Worm (Caenorhabditis elegans): ENCODE results near the gene T26H8.5.

The T26H8.5 gene

DNA sequence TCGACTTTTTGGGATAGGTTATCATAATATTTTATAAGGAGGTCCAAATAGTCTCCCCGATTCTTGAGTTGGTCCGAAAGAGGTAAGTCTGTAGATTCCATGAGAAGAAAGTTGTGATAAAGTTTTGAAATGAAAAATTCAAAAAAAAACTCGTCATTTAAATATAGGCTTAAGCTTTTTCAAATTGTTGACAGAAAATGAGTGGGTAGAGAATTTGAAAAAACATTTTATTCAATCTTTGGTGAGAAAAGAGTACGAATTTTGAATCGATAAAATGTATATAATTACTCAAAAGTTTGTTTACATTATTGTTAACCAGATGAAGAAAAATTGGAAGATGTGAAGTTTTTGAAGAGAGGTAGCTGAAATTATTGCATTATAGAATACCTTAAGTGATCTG lies at the start of gene T26H8.5:
T26H8.5 (minus strand) TSS at position 101 of the 400 bp plus-strand sequence.
- TF ChIP-seq unc-62 (GFP tag; optimal IDR thresholded peaks at IDR 0.05) (no peak), ceh-39 (tag; optimal IDR thresholded peaks at IDR 0.05) (no peak), elt-3 (tag; optimal IDR thresholded peaks at IDR 0.05) (no peak), pha-4 (tag; optimal IDR thresholded peaks at IDR 0.05) (no peak), ces-1 (GFP tag; optimal IDR thresholded peaks at IDR 0.05) (no peak), drap-1 (GFP tag; optimal IDR thresholded peaks at IDR 0.05) (no peak), nhr-28 (tag; optimal IDR thresholded peaks at IDR 0.05) (no peak), cnd-1 (tag; optimal IDR thresholded peaks at IDR 0.05) (no peak), unc-120 (tag; optimal IDR thresholded peaks at IDR 0.05; ENCODE audit: poor library complexity, severe bottlenecking) (no peak), ceh-43 (GFP tag; optimal IDR thresholded peaks at IDR 0.05) (no peak), zip-8 (tag; optimal IDR thresholded peaks at IDR 0.05) (no peak), mep-1 (tag; optimal IDR thresholded peaks at IDR 0.05) (no peak), snpc-4 (tag; optimal IDR thresholded peaks at IDR 0.05) (no peak), nhr-237 (tag; optimal IDR thresholded peaks at IDR 0.05) (no peak), sem-2 (GFP tag; optimal IDR thresholded peaks at IDR 0.05) (no peak), ham-2 (GFP tag; optimal IDR thresholded peaks at IDR 0.05) (no peak), flh-1 (GFP tag; optimal IDR thresholded peaks at IDR 0.05) (no peak)

ce11 chrV:15354648-15355047 lies 49.2 kb upstream of the T26H8.5 start, which contains the start of gene C29F3.7:
C29F3.7 (plus strand) TSS chrV:15354901.
- no peak for TF ChIP-seq unc-62 (GFP tag; optimal IDR thresholded peaks at IDR 0.05)
- no peak for TF ChIP-seq bed-3 (GFP tag; optimal IDR thresholded peaks at IDR 0.05)
- no peak for TF ChIP-seq drap-1 (GFP tag; optimal IDR thresholded peaks at IDR 0.05)
- no peak for TF ChIP-seq mep-1 (tag; optimal IDR thresholded peaks at IDR 0.05)
- no peak for TF ChIP-seq mab-5 (tag; optimal IDR thresholded peaks at IDR 0.05)
- no peak for TF ChIP-seq lin-13 (tag; optimal IDR thresholded peaks at IDR 0.05)
- TF ChIP-seq elt-1 (tag; optimal IDR thresholded peaks at IDR 0.05; ENCODE audit: borderline replicate concordance, insufficient read depth), result no peak
- no peak for TF ChIP-seq zip-8 (tag; optimal IDR thresholded peaks at IDR 0.05)
- no peak for TF ChIP-seq nhr-12 (tag; optimal IDR thresholded peaks at IDR 0.05)
- TF ChIP-seq hlh-1 (tag; optimal IDR thresholded peaks at IDR 0.05), result no peak
- no peak for TF ChIP-seq nhr-237 (tag; optimal IDR thresholded peaks at IDR 0.05)

ce11 chrV:15352376-15352775 lies 47.0 kb upstream of the T26H8.5 start, which contains the start of gene srx-58:
srx-58 (plus strand) TSS chrV:15352676.
- TF ChIP-seq cnd-1 (tag; optimal IDR thresholded peaks at IDR 0.05), result no peak
- TF ChIP-seq nhr-76 (tag; optimal IDR thresholded peaks at IDR 0.05), result no peak
- no peak for TF ChIP-seq bed-3 (GFP tag; optimal IDR thresholded peaks at IDR 0.05)
- no peak for TF ChIP-seq sptf-1 (tag; optimal IDR thresholded peaks at IDR 0.05)
- no peak for TF ChIP-seq unc-39 (tag; optimal IDR thresholded peaks at IDR 0.05)
- TF ChIP-seq M03D4.4 (tag; optimal IDR thresholded peaks at IDR 0.05), result no peak
- no peak for TF ChIP-seq ceh-83 (GFP tag; optimal IDR thresholded peaks at IDR 0.05)
- no peak for TF ChIP-seq blmp-1 (tag; optimal IDR thresholded peaks at IDR 0.05)

DNA sequence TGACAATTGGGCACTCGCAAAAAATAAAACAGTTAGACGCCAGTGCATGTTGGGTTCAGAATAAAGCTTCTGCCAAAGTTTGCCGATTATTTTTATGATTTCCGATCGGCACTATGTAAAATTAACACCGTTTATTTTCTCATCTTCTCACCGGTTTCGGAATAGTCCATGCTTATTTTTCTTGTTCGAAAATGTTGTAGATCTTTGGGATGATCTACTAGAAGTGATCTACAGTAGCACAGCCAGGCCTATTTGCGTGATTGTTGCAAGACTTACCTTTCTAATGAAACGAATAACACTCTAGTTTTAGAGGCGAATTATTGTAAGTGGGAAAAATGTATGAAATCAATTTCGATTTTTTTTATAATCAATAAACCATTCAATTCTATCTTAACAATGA lies 45.2 kb upstream of the T26H8.5 start, which contains the start of gene clec-231:
clec-231 (minus strand) TSS at position 101 of the 400 bp plus-strand sequence.
- TF ChIP-seq sem-2 (GFP tag; optimal IDR thresholded peaks at IDR 0.05) (no peak), lsy-2 (tag; optimal IDR thresholded peaks at IDR 0.05) (no peak), mls-2 (tag; optimal IDR thresholded peaks at IDR 0.05) (no peak), bed-3 (GFP tag; optimal IDR thresholded peaks at IDR 0.05) (no peak), zip-8 (tag; optimal IDR thresholded peaks at IDR 0.05) (no peak), tbx-8 (GFP tag; optimal IDR thresholded peaks at IDR 0.05) (no peak), elt-1 (tag; optimal IDR thresholded peaks at IDR 0.05; ENCODE audit: borderline replicate concordance, insufficient read depth) (no peak), flh-1 (GFP tag; optimal IDR thresholded peaks at IDR 0.05) (no peak), lin-13 (tag; optimal IDR thresholded peaks at IDR 0.05) (no peak), elt-3 (tag; optimal IDR thresholded peaks at IDR 0.05) (no peak), nhr-2 (tag; optimal IDR thresholded peaks at IDR 0.05) (no peak), lin-32 (GFP tag; optimal IDR thresholded peaks at IDR 0.05) (no peak), ceh-39 (tag; optimal IDR thresholded peaks at IDR 0.05) (no peak), ces-1 (GFP tag; optimal IDR thresholded peaks at IDR 0.05) (no peak)
